Worm (Caenorhabditis elegans): ENCODE results near the gene T05D4.2.

T05D4.2 gene

DNA sequence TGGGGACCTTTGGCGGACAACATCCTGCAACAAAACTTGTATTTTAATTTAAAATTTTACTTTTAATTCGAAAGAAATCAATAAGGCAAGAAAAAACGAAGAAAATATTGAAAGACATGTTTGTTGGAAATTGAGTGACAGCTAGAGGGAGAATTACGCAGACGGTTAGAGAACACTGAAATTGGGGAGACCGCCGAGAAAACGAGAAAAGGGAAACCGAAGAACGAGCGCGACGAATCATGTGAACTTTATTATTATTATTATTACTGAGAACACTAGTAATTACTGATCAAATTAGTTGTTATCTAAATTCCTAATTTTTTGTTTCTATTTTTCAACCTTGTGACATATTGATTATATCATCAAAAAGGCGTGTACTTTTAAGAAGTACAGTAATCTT is 13.9 kb downstream of the T05D4.2 start, which contains the start of gene mmad-1:
TSS of gene mmad-1 (minus strand) at position 24 of the 400 bp plus-strand sequence.
- no peak for TF ChIP-seq T22C8.4 (GFP tag; IDR thresholded peaks at IDR 0.05)
- peak; percentile 4 for TF ChIP-seq cog-1 (tag; optimal IDR thresholded peaks at IDR 0.05)

DNA sequence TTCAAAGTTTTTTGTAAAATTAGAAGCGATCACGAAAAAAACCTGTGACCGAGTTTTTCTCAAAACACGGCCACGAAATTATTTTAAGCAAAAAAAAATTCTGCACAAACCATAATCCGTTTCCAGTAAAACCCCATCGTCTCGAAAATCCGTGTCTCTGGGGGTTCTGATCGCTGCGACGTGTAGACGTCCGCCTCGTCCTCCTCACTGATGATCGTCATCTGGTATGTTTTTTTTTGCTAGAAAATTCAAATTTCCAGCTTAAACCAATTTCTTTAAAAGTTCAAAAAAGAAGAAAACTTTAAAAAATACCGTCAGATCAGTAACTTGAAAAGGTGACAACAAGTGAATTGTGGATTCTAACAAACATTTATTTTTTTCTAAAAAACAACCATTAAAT is 16.3 kb downstream of the T05D4.2 start, which contains the start of gene Y76A2B.4:
TSS of gene Y76A2B.4 (minus strand) at position 241 of the 400 bp plus-strand sequence.
- no peak for TF ChIP-seq tab-1 (GFP tag; IDR thresholded peaks at IDR 0.05)
- no peak for TF ChIP-seq ztf-29 (GFP tag; IDR thresholded peaks at IDR 0.05)
- TF ChIP-seq T22C8.4 (GFP tag; IDR thresholded peaks at IDR 0.05) = no peak
- no peak for TF ChIP-seq ztf-23 (GFP tag; IDR thresholded peaks at IDR 0.05)
- no peak for TF ChIP-seq ref-1 (GFP tag; conservative IDR thresholded peaks at IDR 0.05)
- TF ChIP-seq med-1 (GFP tag; optimal IDR thresholded peaks at IDR 0.05; ENCODE audit: insufficient read depth) = no peak
- no peak for TF ChIP-seq cog-1 (tag; optimal IDR thresholded peaks at IDR 0.05)
- TF ChIP-seq flt-1 (GFP tag; IDR thresholded peaks at IDR 0.05) = no peak
- TF ChIP-seq klf-2 (GFP tag; conservative IDR thresholded peaks at IDR 0.05) = no peak

DNA sequence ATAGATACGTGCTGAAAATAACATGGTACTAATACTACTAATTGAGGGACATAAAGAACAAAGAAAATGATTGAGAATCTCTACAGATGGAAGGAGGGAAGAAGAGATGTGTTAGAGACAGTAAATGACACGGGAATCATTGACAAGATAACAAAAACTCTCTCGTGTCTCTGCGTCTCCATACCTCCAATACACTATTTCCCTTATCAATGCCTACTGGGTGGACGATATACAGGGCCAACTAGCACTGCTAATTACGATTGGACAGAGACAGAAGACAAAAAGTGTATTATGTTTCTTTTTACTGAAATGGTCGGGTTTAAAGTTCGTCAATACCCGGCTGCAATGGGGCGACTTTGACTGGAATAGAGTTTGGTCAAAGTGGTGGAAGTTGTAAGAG is 18.3 kb downstream of the T05D4.2 start:
- TF ChIP-seq ztf-29 (GFP tag; IDR thresholded peaks at IDR 0.05) (no peak), ztf-23 (GFP tag; IDR thresholded peaks at IDR 0.05) (no peak), med-1 (GFP tag; optimal IDR thresholded peaks at IDR 0.05; ENCODE audit: insufficient read depth) (no peak), T22C8.4 (GFP tag; IDR thresholded peaks at IDR 0.05) (no peak), flt-1 (GFP tag; IDR thresholded peaks at IDR 0.05) (no peak), ref-1 (GFP tag; conservative IDR thresholded peaks at IDR 0.05) (no peak), cog-1 (tag; optimal IDR thresholded peaks at IDR 0.05) (no peak), klf-2 (GFP tag; conservative IDR thresholded peaks at IDR 0.05) (no peak), tab-1 (GFP tag; IDR thresholded peaks at IDR 0.05) (no peak)

DNA sequence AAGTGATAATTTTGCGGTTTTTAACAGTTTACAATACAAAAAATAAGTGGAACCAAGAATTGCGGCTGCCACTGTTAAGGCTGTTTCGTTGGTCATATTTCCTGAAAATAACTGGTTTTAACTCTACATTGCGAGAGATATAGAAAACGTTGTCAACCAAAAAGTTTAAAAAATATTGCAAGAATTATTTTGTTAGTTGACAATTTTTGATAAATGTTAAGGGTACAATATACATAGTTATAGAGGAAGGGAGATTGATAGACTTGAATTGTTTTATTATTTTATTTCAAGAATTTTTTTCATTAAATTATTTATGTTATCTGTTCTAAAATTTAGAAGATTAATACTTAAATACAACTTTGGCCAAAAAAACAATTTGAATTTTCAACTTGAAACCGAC is 19.4 kb downstream of the T05D4.2 start, which contains the start of gene acs-5:
TSS of gene acs-5 (minus strand) at position 101 of the 400 bp plus-strand sequence.
- TF ChIP-seq med-1 (GFP tag; optimal IDR thresholded peaks at IDR 0.05; ENCODE audit: insufficient read depth) (no peak), cog-1 (tag; optimal IDR thresholded peaks at IDR 0.05) (no peak), ztf-23 (GFP tag; IDR thresholded peaks at IDR 0.05) (no peak), ref-1 (GFP tag; conservative IDR thresholded peaks at IDR 0.05) (no peak), flt-1 (GFP tag; IDR thresholded peaks at IDR 0.05) (no peak), tab-1 (GFP tag; IDR thresholded peaks at IDR 0.05) (no peak), ztf-29 (GFP tag; IDR thresholded peaks at IDR 0.05) (no peak), klf-2 (GFP tag; conservative IDR thresholded peaks at IDR 0.05) (no peak), T22C8.4 (GFP tag; IDR thresholded peaks at IDR 0.05) (no peak)

DNA sequence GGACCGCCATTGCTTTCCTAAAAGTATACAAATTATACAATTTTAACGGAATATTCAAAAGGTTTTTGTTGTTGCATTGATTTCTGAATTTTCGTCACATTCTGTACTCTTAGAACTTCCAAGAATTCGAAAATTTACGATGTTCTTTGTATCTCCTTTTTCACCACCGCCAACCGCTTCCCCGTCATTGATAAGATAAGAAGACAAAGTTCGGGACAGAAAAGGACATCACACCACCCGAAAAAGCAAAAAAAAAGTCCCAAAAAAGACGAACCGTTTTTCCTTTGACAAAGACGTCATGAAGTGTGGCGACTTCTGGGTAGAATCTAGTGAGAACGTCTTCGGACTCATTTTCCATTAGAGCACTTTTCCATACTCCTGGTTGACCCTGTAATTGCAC is 20.4 kb downstream of the T05D4.2 start:
- TF ChIP-seq med-1 (GFP tag; optimal IDR thresholded peaks at IDR 0.05; ENCODE audit: insufficient read depth) = no peak
- no peak for TF ChIP-seq flt-1 (GFP tag; IDR thresholded peaks at IDR 0.05)
- no peak for TF ChIP-seq klf-2 (GFP tag; conservative IDR thresholded peaks at IDR 0.05)
- no peak for TF ChIP-seq T22C8.4 (GFP tag; IDR thresholded peaks at IDR 0.05)
- TF ChIP-seq ztf-29 (GFP tag; IDR thresholded peaks at IDR 0.05) = no peak
- TF ChIP-seq cog-1 (tag; optimal IDR thresholded peaks at IDR 0.05) = no peak
- TF ChIP-seq tab-1 (GFP tag; IDR thresholded peaks at IDR 0.05) = no peak
- TF ChIP-seq ref-1 (GFP tag; conservative IDR thresholded peaks at IDR 0.05) = no peak
- TF ChIP-seq ztf-23 (GFP tag; IDR thresholded peaks at IDR 0.05) = no peak

DNA sequence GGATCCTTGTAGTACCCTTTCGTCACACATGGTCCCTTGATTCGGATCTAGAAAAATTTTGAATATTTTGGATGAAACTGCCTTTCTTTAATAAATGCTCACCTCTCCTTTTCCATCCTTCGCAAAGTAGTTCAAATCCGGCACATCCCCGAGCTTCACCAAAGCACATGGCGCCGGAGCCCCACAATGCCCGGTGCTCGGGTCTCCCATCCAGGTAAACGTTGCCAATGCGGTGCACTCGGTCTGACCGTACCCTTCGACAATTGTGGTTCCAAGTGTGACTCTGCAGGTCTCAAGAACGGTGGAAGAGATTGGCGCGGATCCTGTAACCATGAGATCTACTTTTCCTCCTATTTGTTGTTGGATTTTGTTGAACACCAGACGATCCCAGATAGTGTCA is 22.1 kb downstream of the T05D4.2 start:
- TF ChIP-seq ztf-29 (GFP tag; IDR thresholded peaks at IDR 0.05) (no peak), flt-1 (GFP tag; IDR thresholded peaks at IDR 0.05) (no peak), T22C8.4 (GFP tag; IDR thresholded peaks at IDR 0.05) (no peak), ztf-23 (GFP tag; IDR thresholded peaks at IDR 0.05) (no peak), ref-1 (GFP tag; conservative IDR thresholded peaks at IDR 0.05) (no peak), tab-1 (GFP tag; IDR thresholded peaks at IDR 0.05) (no peak), cog-1 (tag; optimal IDR thresholded peaks at IDR 0.05) (no peak), klf-2 (GFP tag; conservative IDR thresholded peaks at IDR 0.05) (no peak), med-1 (GFP tag; optimal IDR thresholded peaks at IDR 0.05; ENCODE audit: insufficient read depth) (no peak)

DNA sequence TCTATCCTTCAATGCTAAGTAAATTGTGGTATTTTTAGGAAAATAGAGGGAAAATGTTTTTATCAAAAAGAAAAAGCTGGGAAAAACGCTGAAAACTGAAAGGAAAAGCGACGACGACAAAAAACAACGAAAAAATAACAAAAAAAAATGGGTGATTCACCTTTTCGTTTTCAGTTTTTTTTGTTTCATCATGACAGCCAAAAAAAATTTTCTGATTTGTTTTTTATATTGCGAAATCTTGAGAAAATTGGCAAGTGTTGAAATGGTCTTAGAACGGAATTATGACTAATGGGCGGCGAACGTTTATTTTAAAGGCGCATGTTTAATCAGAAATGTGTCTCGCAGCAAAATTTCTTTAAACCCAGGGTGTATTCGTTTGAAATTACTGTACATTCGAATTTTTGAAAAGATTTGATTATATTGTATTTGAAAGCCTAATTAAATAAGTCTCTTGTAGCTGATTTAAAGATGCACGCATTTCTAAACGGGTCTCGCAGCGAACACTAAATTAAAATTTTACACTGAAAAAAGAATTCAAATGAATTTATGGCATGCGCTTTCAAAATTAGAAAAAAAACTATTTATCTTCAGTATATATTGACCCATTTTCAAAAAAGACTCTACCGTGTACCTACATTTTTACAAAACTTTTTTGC is 27.0 kb downstream of the T05D4.2 start:
- no peak for TF ChIP-seq klf-2 (GFP tag; conservative IDR thresholded peaks at IDR 0.05)
- TF ChIP-seq tab-1 (GFP tag; IDR thresholded peaks at IDR 0.05) = no peak
- TF ChIP-seq ref-1 (GFP tag; conservative IDR thresholded peaks at IDR 0.05) = no peak

DNA sequence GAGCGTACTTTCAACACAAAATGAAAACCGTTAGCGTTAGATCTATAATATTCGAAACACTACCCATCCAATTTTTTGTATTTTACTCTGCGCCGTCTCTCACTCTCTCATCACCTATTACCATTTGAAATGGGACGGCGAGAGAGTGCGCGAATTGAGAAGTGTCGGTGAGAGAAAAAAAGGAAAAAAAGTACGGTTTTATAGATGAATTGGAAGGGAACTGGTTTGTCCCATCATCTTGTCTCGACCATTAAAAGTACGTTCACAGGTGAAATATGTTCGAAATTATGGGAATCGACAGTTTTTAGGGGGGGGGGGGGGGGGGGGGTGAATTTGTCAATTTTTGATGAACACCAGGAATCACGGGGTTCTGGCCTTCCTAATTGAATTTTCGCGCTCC is 28.2 kb downstream of the T05D4.2 start:
- no peak for TF ChIP-seq T22C8.4 (GFP tag; IDR thresholded peaks at IDR 0.05)
- TF ChIP-seq tab-1 (GFP tag; IDR thresholded peaks at IDR 0.05) = no peak
- no peak for TF ChIP-seq ztf-23 (GFP tag; IDR thresholded peaks at IDR 0.05)
- no peak for TF ChIP-seq med-1 (GFP tag; optimal IDR thresholded peaks at IDR 0.05; ENCODE audit: insufficient read depth)
- no peak for TF ChIP-seq ztf-29 (GFP tag; IDR thresholded peaks at IDR 0.05)
- TF ChIP-seq ref-1 (GFP tag; conservative IDR thresholded peaks at IDR 0.05) = no peak
- TF ChIP-seq cog-1 (tag; optimal IDR thresholded peaks at IDR 0.05) = no peak
- TF ChIP-seq flt-1 (GFP tag; IDR thresholded peaks at IDR 0.05) = no peak
- no peak for TF ChIP-seq klf-2 (GFP tag; conservative IDR thresholded peaks at IDR 0.05)

DNA sequence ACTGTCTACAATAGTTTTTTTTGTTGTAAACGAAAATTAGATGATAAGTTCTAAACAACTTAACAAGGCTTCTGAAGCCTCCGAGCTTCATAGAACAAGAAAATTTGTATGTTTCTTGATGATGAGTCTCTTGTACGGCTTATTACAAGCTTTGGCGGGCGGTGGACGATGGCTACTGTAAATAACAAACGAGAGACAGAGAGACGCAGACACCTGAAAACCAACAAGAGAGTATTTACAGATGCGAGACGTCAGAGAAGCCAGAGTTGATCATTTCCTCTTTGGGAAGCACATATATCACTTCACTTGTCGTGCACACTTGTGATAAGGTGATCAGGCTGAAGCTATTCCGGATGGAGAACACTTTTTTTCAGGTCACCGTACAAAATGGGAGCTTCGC is 32.0 kb downstream of the T05D4.2 start:
- TF ChIP-seq ztf-29 (GFP tag; IDR thresholded peaks at IDR 0.05) = no peak
- no peak for TF ChIP-seq T22C8.4 (GFP tag; IDR thresholded peaks at IDR 0.05)
- TF ChIP-seq med-1 (GFP tag; optimal IDR thresholded peaks at IDR 0.05; ENCODE audit: insufficient read depth) = no peak

DNA sequence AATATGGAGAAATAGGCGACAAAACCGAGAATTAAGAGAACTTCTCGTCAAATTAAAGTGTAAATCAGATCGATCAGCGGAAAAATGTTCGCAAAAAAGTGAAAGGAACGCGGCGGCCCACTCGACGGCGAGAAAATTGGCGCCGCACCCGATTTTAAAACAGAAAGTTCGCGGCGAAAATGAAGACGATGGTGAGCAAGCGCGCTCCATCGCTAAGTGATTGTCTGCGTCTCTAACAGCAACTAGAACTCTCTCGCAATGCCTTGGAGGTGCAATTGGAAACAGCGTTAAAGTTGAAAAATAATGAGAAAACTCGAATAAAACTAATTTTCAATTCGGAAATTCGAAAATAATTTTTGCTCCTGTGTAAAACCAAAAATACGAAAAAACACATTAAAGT is 32.9 kb downstream of the T05D4.2 start:
- TF ChIP-seq ztf-29 (GFP tag; IDR thresholded peaks at IDR 0.05) (no peak), flt-1 (GFP tag; IDR thresholded peaks at IDR 0.05) (0 out of 2 replicates have a peak, but pooled peaks have one; percentile 30)
